Fruit fly (Drosophila melanogaster) whole organism, embryonic: ENCODE measurements around the gene Lrch.
A peak's percentile ranks its signal among the peaks of the same experiment; 100 is the strongest.

Source experiments
- ATbp ChIP-seq: fragments of 200-800 bp; sonication (Bioruptor generic); optimal IDR thresholded peaks from 2 replicates; lab custom pipeline; 2017; ENCODE audit warnings: missing biosample characterization, mild to moderate bottlenecking, missing genetic modification characterization, missing genetic modification reagents
- Abd-B ChIP-seq: fragments of 200-800 bp; sonication (Bioruptor generic); optimal IDR thresholded peaks from 2 replicates; lab custom pipeline; 2018; ENCODE audit warnings: missing biosample characterization, mild to moderate bottlenecking, missing genetic modification characterization, moderate library complexity
- Blimp-1 ChIP-seq: fragments of 200-800 bp; sonication (Bioruptor generic); optimal IDR thresholded peaks from 3 replicates; lab custom pipeline; 2018; ENCODE audit warnings: missing biosample characterization, missing genetic modification characterization, mild to moderate bottlenecking, moderate library complexity, missing genetic modification reagents
- CG10147 ChIP-seq: fragments of 200-800 bp; sonication (Bioruptor generic); optimal IDR thresholded peaks from 2 replicates; lab custom pipeline; 2019; ENCODE audit warnings: missing biosample characterization, mild to moderate bottlenecking, missing genetic modification characterization, moderate library complexity
- CG10979 ChIP-seq: fragments of 200-800 bp; sonication (Bioruptor generic); optimal IDR thresholded peaks from 2 replicates; lab custom pipeline; 2018; ENCODE audit warnings: missing biosample characterization, mild to moderate bottlenecking, missing genetic modification characterization, moderate library complexity
- CG13424 ChIP-seq: fragments of 200-800 bp; sonication (Bioruptor generic); optimal IDR thresholded peaks from 2 replicates; lab custom pipeline; 2019; ENCODE audit warnings: missing biosample characterization, mild to moderate bottlenecking, missing genetic modification characterization, moderate library complexity
- CG13624 ChIP-seq: fragments of 200-800 bp; sonication (Bioruptor generic); optimal IDR thresholded peaks from 2 replicates; lab custom pipeline; 2016; ENCODE audit warnings: missing biosample characterization, missing genetic modification characterization
- CG14014 ChIP-seq: fragments of 200-800 bp; sonication (Bioruptor generic); IDR thresholded peaks from 2 replicates; pipeline ENCODE4 v1.3.6; 2022; ENCODE audit warnings: missing biosample characterization, missing genetic modification characterization
- CG14710 ChIP-seq: fragments of 200-800 bp; sonication (Bioruptor generic); optimal IDR thresholded peaks from 3 replicates; lab custom pipeline; 2019; ENCODE audit warnings: missing biosample characterization, mild to moderate bottlenecking, missing genetic modification characterization, moderate library complexity
- CG17912 ChIP-seq: fragments of 200-800 bp; sonication (Bioruptor generic); optimal IDR thresholded peaks from 2 replicates; lab custom pipeline; 2018; ENCODE audit warnings: missing biosample characterization, mild to moderate bottlenecking, missing genetic modification characterization
- CG18619 ChIP-seq: fragments of 200-800 bp; sonication (Bioruptor generic); optimal IDR thresholded peaks from 3 replicates; lab custom pipeline; 2017; ENCODE audit warnings: missing biosample characterization, mild to moderate bottlenecking, missing genetic modification characterization
- CG2129 ChIP-seq: fragments of 200-800 bp; sonication (Bioruptor generic); IDR thresholded peaks from 2 replicates; pipeline ENCODE4 v1.3.6; 2022; ENCODE audit warnings: missing biosample characterization, missing genetic modification characterization; ENCODE audit not compliant: partially characterized antibody
- CG32767 ChIP-seq: fragments of 200-800 bp; sonication (Bioruptor generic); IDR thresholded peaks from 2 replicates; pipeline ENCODE4 v1.3.6; 2022; ENCODE audit warnings: missing biosample characterization, missing genetic modification characterization
- CG34224 ChIP-seq: fragments of 200-800 bp; sonication (Bioruptor generic); IDR thresholded peaks from 3 replicates; pipeline ENCODE4 v1.3.6; 2022; ENCODE audit warnings: missing biosample characterization, missing genetic modification characterization; ENCODE audit not compliant: partially characterized antibody
- CG4820 ChIP-seq: fragments of 200-800 bp; sonication (Bioruptor generic); optimal IDR thresholded peaks from 3 replicates; lab custom pipeline; 2016; ENCODE audit warnings: missing biosample characterization, missing genetic modification characterization
- CG6175 ChIP-seq: fragments of 200-800 bp; sonication (Bioruptor generic); IDR thresholded peaks from 3 replicates; pipeline ENCODE4 v1.3.6; 2022; ENCODE audit warnings: missing biosample characterization, missing genetic modification characterization
- CG6272 ChIP-seq: fragments of 200-800 bp; sonication (Bioruptor generic); IDR thresholded peaks from 2 replicates; pipeline ENCODE4 v1.3.6; 2022; ENCODE audit warnings: missing biosample characterization, missing genetic modification characterization
- CG7786 ChIP-seq: fragments of 200-800 bp; sonication (Bioruptor generic); optimal IDR thresholded peaks from 2 replicates; lab custom pipeline; 2016; ENCODE audit warnings: missing biosample characterization, missing genetic modification characterization
- CG9876 ChIP-seq: fragments of 200-800 bp; sonication (Bioruptor generic); optimal IDR thresholded peaks from 2 replicates; lab custom pipeline; 2016; ENCODE audit warnings: missing biosample characterization, missing genetic modification characterization
- Dref ChIP-seq: fragments of 200-800 bp; sonication (Bioruptor generic); IDR thresholded peaks from 2 replicates; pipeline ENCODE4 v1.3.6; 2022; ENCODE audit warnings: missing biosample characterization, missing genetic modification characterization
- Fer3 ChIP-seq: fragments of 200-800 bp; sonication (Bioruptor generic); optimal IDR thresholded peaks from 2 replicates; lab custom pipeline; 2018; ENCODE audit warnings: missing biosample characterization, mild to moderate bottlenecking, missing genetic modification characterization, moderate library complexity
- Gsc ChIP-seq: fragments of 200-800 bp; sonication (Bioruptor generic); IDR thresholded peaks from 2 replicates; pipeline ENCODE4 v1.3.6; 2022; ENCODE audit warnings: missing biosample characterization, missing genetic modification characterization
- Hey ChIP-seq: fragments of 200-800 bp; sonication (Bioruptor generic); optimal IDR thresholded peaks from 3 replicates; lab custom pipeline; 2018; ENCODE audit warnings: missing biosample characterization, mild to moderate bottlenecking, missing genetic modification characterization
- MESR4 ChIP-seq: fragments of 200-800 bp; sonication (Bioruptor generic); optimal IDR thresholded peaks from 2 replicates; lab custom pipeline; 2018; ENCODE audit warnings: missing biosample characterization, mild to moderate bottlenecking, missing genetic modification characterization, moderate library complexity
- Mes4 ChIP-seq: fragments of 200-800 bp; sonication (Bioruptor generic); optimal IDR thresholded peaks from 2 replicates; lab custom pipeline; 2016; ENCODE audit warnings: missing biosample characterization, missing genetic modification characterization
- NC2α ChIP-seq: fragments of 200-800 bp; sonication (Bioruptor generic); optimal IDR thresholded peaks from 2 replicates; lab custom pipeline; 2016; ENCODE audit warnings: missing biosample characterization, missing genetic modification characterization
- NFAT ChIP-seq: fragments of 200-800 bp; sonication (Bioruptor generic); IDR thresholded peaks from 2 replicates; pipeline ENCODE4 v1.3.6; 2022; ENCODE audit warnings: missing biosample characterization, missing genetic modification characterization
- Scr ChIP-seq: fragments of 200-800 bp; sonication (Bioruptor generic); IDR thresholded peaks from 2 replicates; pipeline ENCODE4 v1.3.6; 2022; ENCODE audit warnings: missing biosample characterization, missing genetic modification characterization; ENCODE audit not compliant: partially characterized antibody
- Stat92E ChIP-seq, 3 experiments: fragments of >200 bp in 2 of 3; fragments of 200-800 bp in 1 of 3; sonication (Bioruptor generic) in 1 of 3; optimal IDR thresholded peaks; 2 replicates each; lab custom pipeline; 2017 to 2019; ENCODE audit warnings: missing biosample characterization in 3 of 3, missing genetic modification characterization in 3 of 3, mild to moderate bottlenecking in 1 of 3, moderate library complexity in 1 of 3
- ac ChIP-seq: fragments of 200-800 bp; sonication (Bioruptor generic); optimal IDR thresholded peaks from 3 replicates; lab custom pipeline; 2017; ENCODE audit warnings: missing biosample characterization, mild to moderate bottlenecking, missing genetic modification characterization
- chif ChIP-seq, 2 experiments: fragments of 200-800 bp; sonication (Bioruptor generic); optimal IDR thresholded peaks; 3 replicates each; lab custom pipeline; 2016; ENCODE audit warnings: missing biosample characterization in 2 of 2, missing genetic modification characterization in 2 of 2
- corto ChIP-seq: fragments of 200-800 bp; sonication (Bioruptor generic); optimal IDR thresholded peaks from 2 replicates; lab custom pipeline; 2016; ENCODE audit warnings: missing biosample characterization, mild to moderate bottlenecking, missing genetic modification characterization, moderate library complexity
- dati ChIP-seq: fragments of 200-800 bp; sonication (Bioruptor generic); IDR thresholded peaks from 2 replicates; pipeline ENCODE4 v1.3.6; 2022; ENCODE audit warnings: missing biosample characterization, missing genetic modification characterization
- dpn ChIP-seq, 2 experiments: fragments of 200-800 bp; sonication (Bioruptor generic); optimal IDR thresholded peaks; 3 replicates each; lab custom pipeline; 2016; ENCODE audit warnings: missing biosample characterization in 2 of 2, missing genetic modification characterization in 2 of 2
- fd64A ChIP-seq: fragments of 200-800 bp; sonication (Bioruptor generic); optimal IDR thresholded peaks from 3 replicates; lab custom pipeline; 2018; ENCODE audit warnings: missing biosample characterization, mild to moderate bottlenecking, missing genetic modification characterization
- fd96Cb ChIP-seq: fragments of 200-800 bp; sonication (Bioruptor generic); optimal IDR thresholded peaks from 2 replicates; lab custom pipeline; 2018; ENCODE audit warnings: missing biosample characterization, mild to moderate bottlenecking, missing genetic modification characterization, moderate library complexity
- gsb ChIP-seq: fragments of 200-800 bp; sonication (Bioruptor generic); IDR thresholded peaks from 2 replicates; pipeline ENCODE4 v1.3.6; 2022; ENCODE audit warnings: missing biosample characterization, missing genetic modification characterization
- hb ChIP-seq: fragments of 200-800 bp; sonication (Bioruptor generic); IDR thresholded peaks from 3 replicates; pipeline ENCODE4 v1.3.6; 2022; ENCODE audit warnings: missing biosample characterization, missing genetic modification characterization; ENCODE audit not compliant: partially characterized antibody
- inv ChIP-seq: fragments of 200-800 bp; sonication (Bioruptor generic); IDR thresholded peaks from 2 replicates; pipeline ENCODE4 v1.3.6; 2022; ENCODE audit warnings: missing biosample characterization, missing genetic modification characterization; ENCODE audit not compliant: partially characterized antibody
- lilli ChIP-seq: fragments of 200-800 bp; sonication (Bioruptor generic); optimal IDR thresholded peaks from 3 replicates; lab custom pipeline; 2016; ENCODE audit warnings: missing biosample characterization, missing genetic modification characterization
- onecut ChIP-seq: fragments of 200-800 bp; sonication (Bioruptor generic); IDR thresholded peaks from 2 replicates; pipeline ENCODE4 v1.3.6; 2022; ENCODE audit warnings: missing biosample characterization, missing genetic modification characterization
- phol ChIP-seq: fragments of 200-800 bp; sonication (Bioruptor generic); optimal IDR thresholded peaks from 3 replicates; lab custom pipeline; 2018; ENCODE audit warnings: missing biosample characterization, mild to moderate bottlenecking, missing genetic modification characterization, moderate library complexity
- pnt ChIP-seq: fragments of 200-800 bp; sonication (Bioruptor generic); optimal IDR thresholded peaks from 3 replicates; lab custom pipeline; 2016; ENCODE audit warnings: missing biosample characterization, missing genetic modification characterization
- rib ChIP-seq: fragments of 200-800 bp; sonication (Bioruptor generic); IDR thresholded peaks from 2 replicates; pipeline ENCODE4 v1.3.6; 2022; ENCODE audit warnings: missing biosample characterization, missing genetic modification characterization
- sens ChIP-seq: fragments of 200-800 bp; sonication (Bioruptor generic); peaks from one replicate; lab custom pipeline; 2016; ENCODE audit warnings: missing biosample characterization, missing genetic modification characterization
- sim ChIP-seq: fragments of 200-800 bp; sonication (Bioruptor generic); IDR thresholded peaks from 2 replicates; pipeline ENCODE4 v1.3.6; 2022; ENCODE audit warnings: missing biosample characterization, missing genetic modification characterization
- ttk ChIP-seq: fragments of 200-800 bp; sonication (Bioruptor generic); IDR thresholded peaks from 2 replicates; pipeline ENCODE4 v2.1.2; 2022; ENCODE audit warnings: missing biosample characterization, missing genetic modification characterization
- zf30C ChIP-seq: fragments of 200-800 bp; sonication (Bioruptor generic); optimal IDR thresholded peaks from 3 replicates; lab custom pipeline; 2018; ENCODE audit warnings: missing biosample characterization, mild to moderate bottlenecking, missing genetic modification characterization

Gene Lrch

DNA sequence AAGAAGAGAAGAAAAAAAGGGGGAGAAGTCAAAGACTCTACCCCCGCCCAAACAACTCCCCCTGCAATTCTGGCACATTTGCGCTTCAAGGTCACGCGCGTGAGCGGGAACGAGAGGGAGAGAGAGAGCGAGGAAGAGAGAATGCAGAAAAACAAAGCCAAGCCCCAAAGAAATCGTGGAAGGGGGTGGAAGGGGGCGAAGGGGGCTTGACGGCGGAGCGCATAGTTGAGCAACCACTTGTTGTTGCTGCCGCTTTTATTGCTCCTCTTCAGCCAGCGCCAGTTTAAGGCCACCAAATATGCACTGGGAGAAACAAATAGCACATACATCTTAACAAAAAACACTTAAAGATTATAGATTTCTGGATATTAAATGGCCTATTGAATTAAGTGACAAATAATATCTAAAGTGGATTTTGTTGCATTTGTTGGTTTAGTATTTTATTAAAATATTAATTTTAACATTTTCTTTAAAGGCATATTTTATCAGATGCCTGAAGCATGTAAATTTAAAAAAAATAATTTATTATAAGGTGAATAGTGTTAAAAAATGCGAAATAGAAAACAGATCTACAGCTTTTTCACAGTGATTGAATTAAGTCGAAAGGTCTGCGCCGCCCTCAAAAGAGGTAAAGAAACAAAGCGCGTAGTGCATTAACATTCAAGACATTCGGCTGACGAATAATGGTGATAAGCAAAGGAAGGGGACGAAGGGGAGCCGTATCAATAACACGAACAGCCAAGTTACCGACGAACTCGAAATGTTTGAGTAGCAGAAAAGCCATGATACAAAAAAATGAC is 46.1 kb upstream of the Lrch start (continued):
- TF ChIP-seq phol (tag; lab: Kevin White, UChicago) (peak; percentile 99), corto (GFP tag; lab: Kevin White, UChicago) (peak; percentile 48), CG10147 (GFP tag; lab: Kevin White, UChicago) (peak; percentile 61), lilli (GFP tag; lab: Kevin White, UChicago) (peak; percentile 67), ttk (peak; percentile 95), onecut (peak; percentile 63), Hey (tag; lab: Kevin White, UChicago) (peak; percentile 25), Fer3 (tag; lab: Kevin White, UChicago) (peak; percentile 95), Mes4 (peak; percentile 30), CG7786 (GFP tag; lab: Kevin White, UChicago) (peak; percentile 37), CG4820 (GFP tag; lab: Kevin White, UChicago) (peak; percentile 34), inv (no peak), CG9876 (no peak), ac (GFP tag; lab: Kevin White, UChicago) (no peak), sens (GFP tag; lab: Kevin White, UChicago) (peak; percentile 95), dpn (GFP tag; optimal IDR thresholded peaks at IDR 0.05; lab: Kevin White, UChicago) (peak; percentile 52 to 93), sim (no peak), chif (GFP tag; optimal IDR thresholded peaks at IDR 0.05; lab: Kevin White, UChicago) (peak; percentile 54 to 58), CG14014 (peak; percentile 94), NFAT (GFP tag; lab: Robert Waterston, UW) (peak; percentile 35; the same call in 1 of the 2 replicates), CG17912 (GFP tag; lab: Kevin White, UChicago) (no peak), CG32767 (GFP tag; lab: Robert Waterston, UW) (peak; percentile 86), CG13624 (GFP tag; lab: Kevin White, UChicago) (no peak), fd96Cb (tag; lab: Kevin White, UChicago) (peak; percentile 99), fd64A (GFP tag; lab: Kevin White, UChicago) (peak; percentile 63), Abd-B (GFP tag; lab: Kevin White, UChicago) (peak; percentile 97), Blimp-1 (GFP tag; lab: Kevin White, UChicago) (peak; percentile 97), dati (GFP tag; lab: Robert Waterston, UW) (peak; percentile 58; the same call in 1 of the 2 replicates), CG13424 (peak; percentile 99), Scr (GFP tag; lab: Robert Waterston, UW) (no peak), pnt (GFP tag; lab: Kevin White, UChicago) (peak; percentile 38), Stat92E (GFP tag; optimal IDR thresholded peaks at IDR 0.05; lab: Kevin White, UChicago) (no peak), CG6272 (GFP tag; lab: Robert Waterston, UW) (peak; percentile 90), Gsc (GFP tag; lab: Robert Waterston, UW) (peak; percentile 88), CG18619 (GFP tag; lab: Kevin White, UChicago) (peak; percentile 79), ATbp (peak; percentile 94), CG34224 (no peak), Dref (GFP tag; lab: Robert Waterston, UW) (no peak), CG10979 (tag; lab: Kevin White, UChicago) (peak; percentile 98), CG6175 (GFP tag; lab: Robert Waterston, UW) (no peak; the same call in 2 of the 3 replicates), CG2129 (GFP tag; lab: Robert Waterston, UW) (no peak), hb (GFP tag; lab: Robert Waterston, UW) (no peak), gsb (GFP tag; lab: Robert Waterston, UW) (peak; percentile 87), MESR4 (GFP tag; lab: Kevin White, UChicago) (peak; percentile 8), NC2α (no peak), zf30C (GFP tag; lab: Kevin White, UChicago) (peak; percentile 53), rib (GFP tag; lab: Robert Waterston, UW) (peak; percentile 72; the same call in 1 of the 2 replicates), CG14710 (peak; percentile 97)
